Fruit fly (Drosophila melanogaster) whole organism, prepupa: ENCODE measurements around the gene CG4004.

Experiments
- CG10669 ChIP-seq: fragments of 200-800 bp; sonication (Bioruptor generic); optimal IDR thresholded peaks from 3 replicates; lab custom pipeline; 2018; ENCODE audit warnings: missing biosample characterization, mild to moderate bottlenecking, missing genetic modification characterization, moderate library complexity
- CG11294 ChIP-seq: fragments of 200-800 bp; sonication (Bioruptor generic); IDR thresholded peaks from 2 replicates; pipeline ENCODE4 v1.3.6; 2022; ENCODE audit warnings: missing biosample characterization, missing genetic modification characterization
- CG11762 ChIP-seq: fragments of 200-800 bp; sonication (Bioruptor generic); optimal IDR thresholded peaks from 3 replicates; lab custom pipeline; 2016; ENCODE audit warnings: missing biosample characterization, missing genetic modification characterization; ENCODE audit not compliant: insufficient read depth
- CG15336 ChIP-seq: fragments of 200-800 bp; sonication (Bioruptor generic); IDR thresholded peaks from 2 replicates; pipeline ENCODE4 v1.3.6; 2022; ENCODE audit warnings: missing biosample characterization, missing genetic modification characterization
- CG1621 ChIP-seq: fragments of 200-800 bp; sonication (Bioruptor generic); optimal IDR thresholded peaks from 3 replicates; lab custom pipeline; 2018; ENCODE audit warnings: missing biosample characterization, mild to moderate bottlenecking, missing genetic modification characterization
- CG16779 ChIP-seq: fragments of 200-800 bp; sonication (Bioruptor generic); optimal IDR thresholded peaks from 3 replicates; lab custom pipeline; 2017; ENCODE audit warnings: missing biosample characterization, mild to moderate bottlenecking, missing genetic modification characterization
- CG3032 ChIP-seq: fragments of 200-800 bp; optimal IDR thresholded peaks from 2 replicates; lab custom pipeline; 2019; ENCODE audit warnings: missing biosample characterization, mild to moderate bottlenecking, missing genetic modification characterization, moderate library complexity
- CG32006 ChIP-seq: fragments of 200-800 bp; sonication (Bioruptor generic); optimal IDR thresholded peaks from 3 replicates; lab custom pipeline; 2017; ENCODE audit warnings: missing biosample characterization, mild to moderate bottlenecking, missing genetic modification characterization
- CG6163 ChIP-seq: fragments of 200-800 bp; sonication (Bioruptor generic); IDR thresholded peaks from 3 replicates; pipeline ENCODE4 v1.3.6; 2022; ENCODE audit warnings: missing biosample characterization, missing genetic modification characterization
- CG6276 ChIP-seq: fragments of 200-800 bp; sonication (Bioruptor generic); optimal IDR thresholded peaks from 2 replicates; lab custom pipeline; 2017; ENCODE audit warnings: missing biosample characterization, mild to moderate bottlenecking, missing genetic modification characterization
- CG6792 ChIP-seq: fragments of 200-800 bp; sonication (Bioruptor generic); optimal IDR thresholded peaks from 3 replicates; lab custom pipeline; 2016; ENCODE audit warnings: missing biosample characterization, missing genetic modification characterization
- CG6808 ChIP-seq: fragments of 200-800 bp; sonication (Bioruptor generic); optimal IDR thresholded peaks from 3 replicates; lab custom pipeline; 2017; ENCODE audit warnings: missing biosample characterization, missing genetic modification characterization, mild to moderate bottlenecking, moderate library complexity, missing genetic modification reagents
- CG6854 ChIP-seq: fragments of 200-800 bp; sonication (Bioruptor generic); optimal IDR thresholded peaks from 2 replicates; lab custom pipeline; 2017; ENCODE audit warnings: missing biosample characterization, mild to moderate bottlenecking, missing genetic modification characterization
- CG7368 ChIP-seq: fragments of 200-800 bp; sonication (Bioruptor generic); optimal IDR thresholded peaks from 3 replicates; lab custom pipeline; 2016; ENCODE audit warnings: missing biosample characterization, missing genetic modification characterization
- CG8119 ChIP-seq: fragments of 200-800 bp; sonication (Bioruptor generic); IDR thresholded peaks from 3 replicates; pipeline ENCODE4 v1.3.6; 2022; ENCODE audit warnings: missing biosample characterization, missing genetic modification characterization
- CG8319 ChIP-seq: fragments of 200-800 bp; sonication (Bioruptor generic); optimal IDR thresholded peaks from 3 replicates; lab custom pipeline; 2016; ENCODE audit warnings: missing biosample characterization, missing genetic modification characterization
- CG8632 ChIP-seq: fragments of 200-800 bp; sonication (Bioruptor generic); optimal IDR thresholded peaks from 3 replicates; lab custom pipeline; 2016; ENCODE audit warnings: missing biosample characterization, missing genetic modification characterization
- CG9139 ChIP-seq: fragments of 200-800 bp; sonication (Bioruptor generic); optimal IDR thresholded peaks from 3 replicates; lab custom pipeline; 2017; ENCODE audit warnings: missing biosample characterization, mild to moderate bottlenecking, missing genetic modification characterization
- Eip75B ChIP-seq: fragments of 200-800 bp; sonication (Bioruptor generic); optimal IDR thresholded peaks from 3 replicates; lab custom pipeline; 2016; ENCODE audit warnings: missing biosample characterization, missing genetic modification characterization
- Eip78C ChIP-seq: fragments of 200-800 bp; sonication (Bioruptor generic); peaks from one replicate; lab custom pipeline; 2016; ENCODE audit warnings: missing biosample characterization, missing genetic modification characterization
- Ets96B ChIP-seq: fragments of 200-800 bp; optimal IDR thresholded peaks from 2 replicates; lab custom pipeline; 2019; ENCODE audit warnings: missing biosample characterization, mild to moderate bottlenecking, missing genetic modification characterization, moderate library complexity
- Gug ChIP-seq: fragments of 200-800 bp; sonication (Bioruptor generic); IDR thresholded peaks from 2 replicates; pipeline ENCODE4 v1.3.6; 2022; ENCODE audit warnings: missing biosample characterization, missing genetic modification characterization
- Hr38 ChIP-seq: sonication (Bioruptor generic); optimal IDR thresholded peaks from 2 replicates; lab custom pipeline; 2016; ENCODE audit warnings: missing biosample characterization, missing genetic modification characterization
- Hr39 ChIP-seq: fragments of 200-800 bp; sonication (Bioruptor generic); optimal IDR thresholded peaks from 2 replicates; lab custom pipeline; 2016; ENCODE audit warnings: missing biosample characterization, missing genetic modification characterization
- Hr4 ChIP-seq: fragments of 200-800 bp; sonication (Bioruptor generic); optimal IDR thresholded peaks from 3 replicates; lab custom pipeline; 2016; ENCODE audit warnings: missing biosample characterization, missing genetic modification characterization
- Lpt ChIP-seq: fragments of 200-800 bp; sonication (Bioruptor generic); optimal IDR thresholded peaks from 3 replicates; lab custom pipeline; 2016; ENCODE audit warnings: missing biosample characterization, missing genetic modification characterization
- OdsH ChIP-seq: fragments of 200-800 bp; sonication (Bioruptor generic); optimal IDR thresholded peaks from 3 replicates; lab custom pipeline; 2016; ENCODE audit warnings: missing biosample characterization, missing genetic modification characterization
- Sox14 ChIP-seq: fragments of 200-800 bp; sonication (Bioruptor generic); optimal IDR thresholded peaks from 3 replicates; lab custom pipeline; 2016; ENCODE audit warnings: missing biosample characterization, missing genetic modification characterization
- achi ChIP-seq: fragments of 200-800 bp; sonication (Bioruptor generic); optimal IDR thresholded peaks from 3 replicates; lab custom pipeline; 2016; ENCODE audit warnings: missing biosample characterization, missing genetic modification characterization
- acj6 ChIP-seq: fragments of 200-800 bp; sonication (Bioruptor generic); optimal IDR thresholded peaks from 3 replicates; lab custom pipeline; 2016; ENCODE audit warnings: missing biosample characterization, missing genetic modification characterization
- dac ChIP-seq: fragments of 200-800 bp; sonication (Bioruptor generic); optimal IDR thresholded peaks from 2 replicates; lab custom pipeline; 2017; ENCODE audit warnings: missing biosample characterization, mild to moderate bottlenecking, missing genetic modification characterization
- eg ChIP-seq: fragments of 200-800 bp; sonication (Bioruptor generic); IDR thresholded peaks from 3 replicates; pipeline ENCODE4 v1.3.6; 2022; ENCODE audit warnings: missing biosample characterization, missing genetic modification characterization
- fkh ChIP-seq: fragments of 200-800 bp; sonication (Bioruptor generic); optimal IDR thresholded peaks from 3 replicates; lab custom pipeline; 2017; ENCODE audit warnings: missing biosample characterization, mild to moderate bottlenecking, missing genetic modification characterization, moderate library complexity
- lz ChIP-seq: fragments of 200-800 bp; sonication (Bioruptor generic); optimal IDR thresholded peaks from 3 replicates; lab custom pipeline; 2016; ENCODE audit warnings: missing biosample characterization, missing genetic modification characterization
- net ChIP-seq: fragments of 200-800 bp; sonication (Bioruptor generic); optimal IDR thresholded peaks from 3 replicates; lab custom pipeline; 2016; ENCODE audit warnings: missing biosample characterization, missing genetic modification characterization
- salr ChIP-seq, 2 experiments: fragments of 200-800 bp; sonication (Bioruptor generic); optimal IDR thresholded peaks; 3 replicates each; lab custom pipeline; 2016 to 2018; ENCODE audit warnings: missing biosample characterization in 2 of 2, missing genetic modification characterization in 2 of 2, mild to moderate bottlenecking in 1 of 2
- spab ChIP-seq: fragments of 200-800 bp; sonication (Bioruptor generic); optimal IDR thresholded peaks from 2 replicates; lab custom pipeline; 2017; ENCODE audit warnings: missing biosample characterization, mild to moderate bottlenecking, missing genetic modification characterization, missing genetic modification reagents
- ss ChIP-seq, 2 experiments: fragments of 200-800 bp; sonication (Bioruptor generic); optimal IDR thresholded peaks; 2 replicates in 1 of 2; 3 replicates in 1 of 2; lab custom pipeline; 2017 to 2018; ENCODE audit warnings: mild to moderate bottlenecking in 2 of 2, missing biosample characterization in 2 of 2, missing genetic modification characterization in 2 of 2, moderate library complexity in 1 of 2
- svp ChIP-seq: fragments of 200-800 bp; sonication (Bioruptor generic); peaks from one replicate; lab custom pipeline; 2016; ENCODE audit warnings: missing biosample characterization, missing genetic modification characterization
- topi ChIP-seq: fragments of 200-800 bp; sonication (Bioruptor generic); optimal IDR thresholded peaks from 3 replicates; lab custom pipeline; 2016; ENCODE audit warnings: missing biosample characterization, missing genetic modification characterization
- vri ChIP-seq: fragments of 200-800 bp; sonication (Bioruptor generic); optimal IDR thresholded peaks from 3 replicates; lab custom pipeline; 2016; ENCODE audit warnings: missing biosample characterization, mild to moderate bottlenecking, missing genetic modification characterization

The CG4004 gene

dm6 chrX:12752196-12752595 lies 8.2 kb downstream of the CG4004 start (continued):
- peak; percentile 98 for TF ChIP-seq acj6 (GFP tag; lab: Kevin White, UChicago)
- peak; percentile 100 for TF ChIP-seq OdsH
- TF ChIP-seq CG11762 (GFP tag; lab: Kevin White, UChicago) = peak; percentile 99
- peak; percentile 100 for TF ChIP-seq topi (GFP tag; lab: Kevin White, UChicago)
- peak; percentile 100 for TF ChIP-seq CG6163 (GFP tag; lab: Robert Waterston, UW)
- TF ChIP-seq CG32006 (GFP tag; lab: Kevin White, UChicago) = peak; percentile 99
- peak; percentile 83 for TF ChIP-seq Hr38
- peak; percentile 94 for TF ChIP-seq Hr4 (GFP tag; lab: Kevin White, UChicago)
- TF ChIP-seq, all 60 proteins: peak for 60

dm6 chrX:12753602-12754347 lies 9.8 kb downstream of the CG4004 start:
- TF ChIP-seq CG6276 = peak; percentile 64
- peak; percentile 37; the same call in 1 of the 2 replicates for TF ChIP-seq Gug
- TF ChIP-seq Eip75B (GFP tag; lab: Kevin White, UChicago) = no peak
- peak; percentile 69 for TF ChIP-seq CG8119 (GFP tag; lab: Robert Waterston, UW)
- peak; percentile 31 for TF ChIP-seq CG10669 (GFP tag; lab: Kevin White, UChicago)
- peak; percentile 28 for TF ChIP-seq CG8319 (GFP tag; lab: Kevin White, UChicago)
- TF ChIP-seq CG7368 (GFP tag; lab: Kevin White, UChicago) = no peak
- TF ChIP-seq CG6854 (GFP tag; lab: Kevin White, UChicago) = peak; percentile 71
- peak; percentile 41 for TF ChIP-seq Lpt (GFP tag; lab: Kevin White, UChicago)
- TF ChIP-seq ss (GFP tag; optimal IDR thresholded peaks at IDR 0.05; lab: Kevin White, UChicago) = peak; percentile 47 to 84
- peak; percentile 92 for TF ChIP-seq fkh (GFP tag; lab: Kevin White, UChicago)
- TF ChIP-seq vri (GFP tag; lab: Kevin White, UChicago) = peak; percentile 57
- no peak for TF ChIP-seq dac (GFP tag; lab: Kevin White, UChicago)
- peak; percentile 36 for TF ChIP-seq CG6808 (GFP tag; lab: Kevin White, UChicago)
- peak; percentile 20 for TF ChIP-seq CG6792 (GFP tag; lab: Kevin White, UChicago)
- peak; percentile 32; the same call in 1 of the 2 replicates for TF ChIP-seq CG11294
- TF ChIP-seq svp = peak; percentile 96
- no peak for TF ChIP-seq Hr39 (GFP tag; lab: Kevin White, UChicago)
- TF ChIP-seq Eip78C = peak; percentile 33
- TF ChIP-seq CG16779 = peak; percentile 65
- peak; percentile 63 for TF ChIP-seq CG15336 (GFP tag; lab: Robert Waterston, UW)
- TF ChIP-seq CG3032 (tag; lab: Kevin White, UChicago) = peak; percentile 4
- no peak for TF ChIP-seq lz (GFP tag; lab: Kevin White, UChicago)
- peak; percentile 78 for TF ChIP-seq Sox14
- no peak for TF ChIP-seq achi (GFP tag; lab: Kevin White, UChicago)
- peak; percentile 28 for TF ChIP-seq spab (GFP tag; lab: Kevin White, UChicago)
- TF ChIP-seq CG6163 (GFP tag; lab: Robert Waterston, UW) = peak; percentile 58; the same call in 2 of the 3 replicates
- TF ChIP-seq eg (GFP tag; lab: Robert Waterston, UW) = peak; percentile 81
- no peak for TF ChIP-seq CG32006 (GFP tag; lab: Kevin White, UChicago)
- TF ChIP-seq CG1621 (tag; lab: Kevin White, UChicago) = peak; percentile 44
- TF ChIP-seq net (GFP tag; lab: Kevin White, UChicago) = peak; percentile 45
- peak; percentile 87 for TF ChIP-seq CG9139 (GFP tag; lab: Kevin White, UChicago)
- TF ChIP-seq salr (GFP tag; optimal IDR thresholded peaks at IDR 0.05; lab: Kevin White, UChicago) = peak in 1 of 2 experiments; percentile 25
- TF ChIP-seq CG8632 = peak; percentile 53
- peak; percentile 12 for TF ChIP-seq Ets96B (tag; lab: Kevin White, UChicago)
- TF ChIP-seq, all 60 proteins: peak for 28
